Worm (Caenorhabditis elegans) whole organism, young adult: ENCODE data around the gene coa-3.

ENCODE experiments used
- B0019.2 ChIP-seq: fragments of 200-800 bp; sonication (Bioruptor generic); conservative IDR thresholded peaks from 2 replicates; pipeline ENCODE4 v1.3.6; 2022; ENCODE audit warnings: missing genetic modification reagents, missing genetic modification characterization, missing compliant biosample characterization
- B0035.1 ChIP-seq: sonication (generic microtip); optimal IDR thresholded peaks from 2 replicates; lab custom pipeline; 2016; ENCODE audit warnings: missing genetic modification characterization, mild to moderate bottlenecking, missing compliant biosample characterization, missing genotype, missing genetic modification reagents
- C06A6.2 ChIP-seq: fragments of 200-800 bp; sonication (Bioruptor generic); conservative IDR thresholded peaks from 2 replicates; pipeline ENCODE4 v1.3.6; 2022; ENCODE audit warnings: missing genetic modification characterization, missing compliant biosample characterization
- F10E7.11 ChIP-seq: sonication (generic microtip); optimal IDR thresholded peaks from 2 replicates; lab custom pipeline; 2017; ENCODE audit warnings: mild to moderate bottlenecking, missing genetic modification characterization, moderate library complexity, missing compliant biosample characterization
- F33H1.4 ChIP-seq: fragments of 200-800 bp; sonication (Bioruptor generic); IDR thresholded peaks from 2 replicates; pipeline ENCODE4 v1.3.6; 2022; ENCODE audit warnings: missing genetic modification reagents, missing genetic modification characterization, missing compliant biosample characterization
- F37B4.10 ChIP-seq: fragments of 200-800 bp; sonication (Bioruptor generic); IDR thresholded peaks from 2 replicates; pipeline ENCODE4 v1.3.6; 2022; ENCODE audit warnings: missing genetic modification characterization, missing compliant biosample characterization
- F39B2.1 ChIP-seq: fragments of 200-800 bp; sonication (Bioruptor generic); IDR thresholded peaks from 2 replicates; pipeline ENCODE4 v1.3.6; 2022; ENCODE audit warnings: missing genetic modification reagents, missing genetic modification characterization, missing compliant biosample characterization
- T07F8.4 ChIP-seq: sonication (generic microtip); optimal IDR thresholded peaks from 2 replicates; lab custom pipeline; 2016; ENCODE audit warnings: mild to moderate bottlenecking, missing genetic modification characterization, moderate library complexity, missing compliant biosample characterization
- Y53F4B.3 ChIP-seq: fragments of 200-800 bp; sonication (Bioruptor generic); IDR thresholded peaks from 2 replicates; pipeline ENCODE4 v1.3.6; 2022; ENCODE audit warnings: missing genetic modification reagents, missing genetic modification characterization, missing compliant biosample characterization
- Y56A3A.18 ChIP-seq: fragments of 200-800 bp; sonication (Bioruptor generic); IDR thresholded peaks from 2 replicates; pipeline ENCODE4 v1.3.6; 2022; ENCODE audit warnings: missing genetic modification reagents, missing genetic modification characterization, missing compliant biosample characterization
- Y95B8A.8 ChIP-seq: fragments of 200-800 bp; sonication (Bioruptor generic); IDR thresholded peaks from 2 replicates; pipeline ENCODE4 v1.3.6; 2022; ENCODE audit warnings: missing genetic modification reagents, missing genetic modification characterization, missing compliant biosample characterization
- ZK185.1 ChIP-seq: sonication (generic microtip); optimal IDR thresholded peaks from 2 replicates; lab custom pipeline; 2016; ENCODE audit warnings: mild to moderate bottlenecking, missing genetic modification characterization, missing compliant biosample characterization; ENCODE audit not compliant: poor library complexity, severe bottlenecking
- aptf-2 ChIP-seq: fragments of 200-800 bp; sonication (Bioruptor generic); conservative IDR thresholded peaks from 2 replicates; pipeline ENCODE4 v1.3.6; 2022; ENCODE audit warnings: missing genetic modification reagents, missing genetic modification characterization, missing compliant biosample characterization
- athp-1 ChIP-seq: sonication (generic microtip); optimal IDR thresholded peaks from 2 replicates; lab custom pipeline; 2017; ENCODE audit warnings: mild to moderate bottlenecking, missing genetic modification characterization, missing compliant biosample characterization
- attf-3 ChIP-seq: fragments of 200-800 bp; sonication (Bioruptor generic); conservative IDR thresholded peaks from 2 replicates; pipeline ENCODE4 v1.3.6; 2022; ENCODE audit warnings: missing genetic modification reagents, missing genetic modification characterization, missing compliant biosample characterization
- attf-5 ChIP-seq: fragments of 200-800 bp; sonication (Bioruptor generic); optimal IDR thresholded peaks from 2 replicates; lab custom pipeline; 2018; ENCODE audit warnings: mild to moderate bottlenecking, missing genetic modification characterization, missing compliant biosample characterization
- bed-1 ChIP-seq: fragments of 200-800 bp; sonication (Bioruptor generic); IDR thresholded peaks from 2 replicates; pipeline ENCODE4 v1.3.6; 2022; ENCODE audit warnings: missing genetic modification reagents, missing genetic modification characterization, missing compliant biosample characterization
- chd-7 ChIP-seq: sonication (generic microtip); optimal IDR thresholded peaks from 2 replicates; lab custom pipeline; 2016; ENCODE audit warnings: mild to moderate bottlenecking, missing genetic modification characterization, moderate library complexity, missing compliant biosample characterization
- dpl-1 ChIP-seq: fragments of 150-350 bp; optimal IDR thresholded peaks from 2 replicates; lab custom pipeline; 2014; ENCODE audit warnings: missing biosample characterization, missing genetic modification reagents, missing genetic modification characterization
- efl-1 ChIP-seq: fragments of 150-350 bp; optimal IDR thresholded peaks from 2 replicates; lab custom pipeline; 2014; ENCODE audit warnings: missing biosample characterization, missing genetic modification reagents, missing genetic modification characterization
- ekl-4 ChIP-seq: fragments of 200-800 bp; sonication (Bioruptor generic); IDR thresholded peaks from 2 replicates; pipeline ENCODE4 v1.3.6; 2022; ENCODE audit warnings: missing genetic modification reagents, missing genetic modification characterization, missing compliant biosample characterization
- fkh-3 ChIP-seq: sonication (generic microtip); optimal IDR thresholded peaks from 2 replicates; lab custom pipeline; 2016; ENCODE audit warnings: mild to moderate bottlenecking, missing genetic modification characterization, missing compliant biosample characterization
- gei-17 ChIP-seq: fragments of 200-800 bp; sonication (Bioruptor generic); optimal IDR thresholded peaks from 2 replicates; lab custom pipeline; 2018; ENCODE audit warnings: mild to moderate bottlenecking, missing genetic modification characterization, missing compliant biosample characterization
- him-1 ChIP-seq: sonication (generic microtip); optimal IDR thresholded peaks from 2 replicates; lab custom pipeline; 2016; ENCODE audit warnings: missing genotype, missing genetic modification reagents, missing genetic modification characterization, missing compliant biosample characterization
- hlh-12 ChIP-seq: sonication (generic microtip); optimal IDR thresholded peaks from 2 replicates; lab custom pipeline; 2016; ENCODE audit warnings: missing genetic modification characterization, missing compliant biosample characterization
- hsf-1 ChIP-seq: fragments of 200-800 bp; sonication (Bioruptor generic); IDR thresholded peaks from 2 replicates; pipeline ENCODE4 v1.3.6; 2022; ENCODE audit warnings: missing genetic modification reagents, missing genetic modification characterization, missing compliant biosample characterization
- let-526 ChIP-seq: fragments of 200-800 bp; sonication (Bioruptor generic); IDR thresholded peaks from 2 replicates; pipeline ENCODE4 v1.3.6; 2022; ENCODE audit warnings: missing genetic modification reagents, missing genetic modification characterization, missing compliant biosample characterization
- let-607 ChIP-seq, 2 experiments: fragments of 200-800 bp in 1 of 2; sonication (Bioruptor generic) in 1 of 2; sonication (generic microtip) in 1 of 2; optimal IDR thresholded peaks; 2 replicates each; lab custom pipeline; 2016 to 2018; ENCODE audit warnings: mild to moderate bottlenecking in 2 of 2, missing compliant biosample characterization in 2 of 2, missing genetic modification characterization in 2 of 2, moderate library complexity in 2 of 2, missing genotype in 1 of 2
- lin-35 ChIP-seq, 3 experiments: fragments of 150-350 bp in 2 of 3; sonication (generic microtip) in 1 of 3; optimal IDR thresholded peaks; 2 replicates each; lab custom pipeline; 2014 to 2018; ENCODE audit warnings: missing biosample characterization in 3 of 3, missing genetic modification characterization in 3 of 3, missing genetic modification reagents in 3 of 3
- lin-40 ChIP-seq: sonication (generic microtip); optimal IDR thresholded peaks from 2 replicates; lab custom pipeline; 2016; ENCODE audit warnings: missing genetic modification characterization, mild to moderate bottlenecking, missing compliant biosample characterization, missing genotype, missing genetic modification reagents
- lin-54 ChIP-seq: fragments of 200-800 bp; sonication (Bioruptor generic); optimal IDR thresholded peaks from 2 replicates; lab custom pipeline; 2018; ENCODE audit warnings: mild to moderate bottlenecking, missing genetic modification characterization, missing compliant biosample characterization
- madf-10 ChIP-seq: sonication (generic microtip); optimal IDR thresholded peaks from 2 replicates; lab custom pipeline; 2016; ENCODE audit warnings: mild to moderate bottlenecking, missing genetic modification characterization, missing compliant biosample characterization
- madf-3 ChIP-seq: fragments of 200-800 bp; sonication (Bioruptor generic); IDR thresholded peaks from 2 replicates; pipeline ENCODE4 v1.3.6; 2022; ENCODE audit warnings: missing genetic modification reagents, missing genetic modification characterization, missing compliant biosample characterization
- madf-8 ChIP-seq: fragments of 200-800 bp; sonication (Bioruptor generic); conservative IDR thresholded peaks from 2 replicates; pipeline ENCODE4 v1.3.6; 2022; ENCODE audit warnings: missing genetic modification reagents, missing genetic modification characterization, missing compliant biosample characterization
- mcd-1 ChIP-seq: fragments of 200-800 bp; sonication (Bioruptor generic); IDR thresholded peaks from 2 replicates; pipeline ENCODE4 v1.3.6; 2022; ENCODE audit warnings: missing genetic modification reagents, missing genetic modification characterization, missing compliant biosample characterization
- mel-28 ChIP-seq: sonication (generic microtip); optimal IDR thresholded peaks from 2 replicates; lab custom pipeline; 2016; ENCODE audit warnings: borderline replicate concordance, mild to moderate bottlenecking, missing genetic modification characterization, missing compliant biosample characterization
- nhr-120 ChIP-seq: fragments of 200-800 bp; sonication (Bioruptor generic); IDR thresholded peaks from 2 replicates; pipeline ENCODE4 v1.3.6; 2022; ENCODE audit warnings: missing genetic modification characterization, missing compliant biosample characterization
- nhr-27 ChIP-seq: fragments of 200-800 bp; sonication (Bioruptor generic); optimal IDR thresholded peaks from 2 replicates; lab custom pipeline; 2018; ENCODE audit warnings: mild to moderate bottlenecking, missing genetic modification characterization, moderate library complexity, missing compliant biosample characterization
- nhr-80 ChIP-seq: sonication (generic microtip); optimal IDR thresholded peaks from 2 replicates; lab custom pipeline; 2016; ENCODE audit warnings: missing genetic modification characterization, missing compliant biosample characterization
- sdz-38 ChIP-seq: sonication (generic microtip); optimal IDR thresholded peaks from 2 replicates; lab custom pipeline; 2016; ENCODE audit warnings: missing genotype, missing genetic modification characterization, missing compliant biosample characterization
- snpc-1.1 ChIP-seq: sonication (generic microtip); optimal IDR thresholded peaks from 2 replicates; lab custom pipeline; 2017; ENCODE audit warnings: missing genetic modification characterization, mild to moderate bottlenecking, missing compliant biosample characterization, antibody characterized with exemption, moderate library complexity, missing genotype, missing genetic modification reagents; ENCODE audit not compliant: insufficient read depth
- tlf-1 ChIP-seq: fragments of 200-800 bp; sonication (Bioruptor generic); optimal IDR thresholded peaks from 2 replicates; lab custom pipeline; 2018; ENCODE audit warnings: mild to moderate bottlenecking, missing genetic modification characterization, missing compliant biosample characterization
- zfh-2 ChIP-seq: fragments of 200-800 bp; sonication (Bioruptor generic); conservative IDR thresholded peaks from 2 replicates; pipeline ENCODE4 v1.3.6; 2022; ENCODE audit warnings: missing genetic modification reagents, missing genetic modification characterization, missing compliant biosample characterization
- ztf-28 ChIP-seq: fragments of 200-800 bp; sonication (Bioruptor generic); IDR thresholded peaks from 2 replicates; pipeline ENCODE4 v1.3.6; 2022; ENCODE audit warnings: missing genetic modification reagents, missing genetic modification characterization, missing compliant biosample characterization

Gene coa-3

DNA sequence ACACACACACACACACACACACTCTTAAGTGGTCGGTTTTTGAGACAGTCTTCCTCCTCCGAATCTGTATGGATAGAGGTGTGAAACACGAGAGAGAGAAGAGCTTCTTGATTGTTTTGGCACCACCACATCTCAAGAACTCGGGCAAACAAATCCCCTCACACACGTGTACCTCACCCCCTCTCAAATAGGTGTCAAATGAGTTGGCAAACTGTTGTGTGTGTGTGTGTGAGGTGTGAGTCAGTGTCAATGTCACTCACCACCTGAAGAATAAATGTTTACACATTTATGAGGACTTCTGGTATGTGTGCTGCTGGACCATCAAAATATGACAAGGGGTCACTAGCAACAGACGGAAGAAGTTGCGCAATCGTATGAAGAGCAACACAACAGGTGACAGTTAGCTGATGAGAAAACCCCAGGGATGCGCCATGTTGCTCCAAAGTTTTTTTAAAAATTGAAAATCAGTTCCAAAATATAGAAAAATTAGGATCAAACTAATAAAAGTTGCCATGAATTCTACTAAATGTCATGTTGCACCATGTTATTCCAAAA is 22.4 kb downstream of the coa-3 start (continued):
- TF ChIP-seq mel-28 (tag; lab: Kevin White, UChicago) (no peak), nhr-120 (GFP tag; lab: Robert Waterston, UW) (no peak), bed-1 (no peak), mcd-1 (GFP tag; lab: Robert Waterston, UW) (no peak), snpc-1.1 (tag; lab: Kevin White, UChicago) (no peak)

DNA sequence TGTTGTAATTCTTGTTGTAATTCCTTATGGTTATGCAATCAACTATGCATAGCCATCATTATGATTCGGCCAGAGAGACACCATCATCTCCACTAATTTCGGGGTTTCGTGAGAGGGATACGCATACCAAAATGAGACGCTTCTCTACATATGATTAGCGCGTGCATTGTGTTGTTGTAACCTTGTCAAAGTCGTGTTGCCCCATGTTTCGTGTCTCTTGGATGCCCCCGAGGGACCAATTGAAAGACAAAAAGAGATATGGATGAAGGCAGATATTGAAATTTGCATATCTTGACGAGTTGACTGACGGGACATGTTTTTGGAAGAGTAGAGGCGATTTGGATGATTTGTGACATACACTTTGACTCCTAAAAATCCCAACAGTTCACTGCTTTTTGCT is 23.1 kb downstream of the coa-3 start:
- TF ChIP-seq lin-35 (GFP tag; optimal IDR thresholded peaks at IDR 0.05; lab: Kevin White, UChicago) (no peak), T07F8.4 (tag; lab: Kevin White, UChicago) (no peak), B0035.1 (tag; lab: Kevin White, UChicago) (no peak), F10E7.11 (tag; lab: Kevin White, UChicago) (no peak), efl-1 (no peak), attf-5 (no peak), ZK185.1 (no peak), Y53F4B.3 (GFP tag; lab: Robert Waterston, UW) (no peak), bed-1 (no peak), fkh-3 (tag; lab: Kevin White, UChicago) (no peak), ztf-28 (GFP tag; lab: Robert Waterston, UW) (no peak), let-526 (no peak), lin-54 (no peak), F33H1.4 (GFP tag; lab: Robert Waterston, UW) (no peak), ekl-4 (GFP tag; lab: Robert Waterston, UW) (no peak), hlh-12 (no peak), F39B2.1 (GFP tag; lab: Robert Waterston, UW) (no peak), dpl-1 (GFP tag; lab: Kevin White, UChicago) (no peak), C06A6.2 (GFP tag; lab: Robert Waterston, UW) (no peak)

DNA sequence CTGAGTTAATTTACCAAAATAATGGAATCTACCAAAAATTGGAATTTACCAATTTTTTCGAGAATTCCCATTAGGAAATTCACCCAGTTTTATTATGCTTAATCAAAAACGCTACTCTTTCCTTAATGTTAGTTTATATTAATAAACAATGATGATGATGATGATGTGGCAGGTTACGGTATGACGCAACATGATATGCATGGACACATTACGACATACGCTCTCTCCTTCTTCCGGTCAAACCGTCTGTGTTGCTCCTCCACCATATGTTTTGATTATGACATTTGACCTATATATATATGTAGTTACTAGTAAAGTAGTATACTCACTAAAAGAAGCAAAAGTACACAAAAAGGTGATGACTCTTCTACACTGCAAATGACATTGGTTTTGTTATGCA is 25.0 kb downstream of the coa-3 start:
- TF ChIP-seq chd-7 (tag; lab: Kevin White, UChicago) (no peak), F37B4.10 (GFP tag; lab: Robert Waterston, UW) (no peak), madf-3 (GFP tag; lab: Robert Waterston, UW) (no peak), Y56A3A.18 (no peak), bed-1 (no peak), lin-40 (tag; lab: Kevin White, UChicago) (no peak), nhr-80 (tag; lab: Kevin White, UChicago) (no peak), F10E7.11 (tag; lab: Kevin White, UChicago) (no peak), madf-10 (tag; lab: Kevin White, UChicago) (no peak), nhr-120 (GFP tag; lab: Robert Waterston, UW) (no peak), C06A6.2 (GFP tag; lab: Robert Waterston, UW) (no peak), Y95B8A.8 (GFP tag; lab: Robert Waterston, UW) (no peak), tlf-1 (no peak), hsf-1 (GFP tag; lab: Robert Waterston, UW) (no peak), madf-8 (GFP tag; lab: Robert Waterston, UW) (no peak)

DNA sequence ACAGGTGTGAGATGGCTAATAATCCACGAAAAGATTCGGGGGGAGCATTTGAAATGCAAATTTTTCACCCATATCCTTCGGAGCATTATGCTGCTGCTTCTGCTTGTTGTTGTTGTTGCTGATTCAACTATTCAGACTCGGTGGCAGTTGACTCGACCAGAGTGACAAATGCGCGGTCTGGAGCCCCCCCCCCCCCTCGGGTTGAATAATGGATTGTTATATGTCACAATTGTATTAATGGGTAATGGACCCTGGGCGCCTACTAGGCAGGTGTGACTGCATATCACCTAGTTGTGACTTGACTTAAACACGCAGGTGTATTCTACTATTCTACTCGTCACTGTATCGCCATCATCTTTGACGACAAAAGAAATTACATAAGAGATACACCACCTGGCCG is 26.9 kb downstream of the coa-3 start:
- TF ChIP-seq C06A6.2 (GFP tag; lab: Robert Waterston, UW) (no peak), aptf-2 (no peak), him-1 (tag; lab: Kevin White, UChicago) (no peak), zfh-2 (GFP tag; lab: Robert Waterston, UW) (no peak), nhr-27 (tag; lab: Kevin White, UChicago) (no peak), B0035.1 (tag; lab: Kevin White, UChicago) (no peak), chd-7 (tag; lab: Kevin White, UChicago) (no peak), sdz-38 (tag; lab: Kevin White, UChicago) (no peak), athp-1 (tag; lab: Kevin White, UChicago) (no peak), let-607 (tag; optimal IDR thresholded peaks at IDR 0.05; lab: Kevin White, UChicago) (no peak), gei-17 (GFP tag; lab: Kevin White, UChicago) (no peak), attf-3 (GFP tag; lab: Robert Waterston, UW) (no peak), lin-54 (no peak), F39B2.1 (GFP tag; lab: Robert Waterston, UW) (no peak), B0019.2 (GFP tag; lab: Robert Waterston, UW) (no peak), Y56A3A.18 (no peak)
